Worm (Caenorhabditis elegans): Measurements from ENCODE around the gene B0361.9.

B0361.9 gene

DNA sequence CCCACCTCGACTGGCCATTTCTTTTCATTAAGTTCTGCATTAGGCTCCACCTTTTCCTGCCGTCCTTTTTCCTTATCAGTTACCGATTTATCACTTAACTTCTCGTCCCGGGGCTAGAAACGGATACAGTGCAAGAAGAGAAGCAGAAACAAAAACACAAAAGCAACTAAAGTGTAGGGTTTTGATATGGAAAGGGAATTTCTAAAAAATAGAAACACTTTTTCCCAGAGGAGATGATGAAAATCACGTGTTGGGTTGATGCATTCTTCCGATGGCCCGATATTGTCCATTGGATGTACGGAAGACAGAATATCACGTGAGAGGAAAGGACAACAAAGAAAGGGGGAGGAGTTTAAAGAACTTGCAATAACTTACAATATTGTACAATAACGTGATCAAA is 26.6 kb downstream of the B0361.9 start:
- no peak for TF ChIP-seq unc-120 (tag; optimal IDR thresholded peaks at IDR 0.05; ENCODE audit: poor library complexity, severe bottlenecking)
- TF ChIP-seq mep-1 (tag; optimal IDR thresholded peaks at IDR 0.05), result no peak
- TF ChIP-seq flh-1 (GFP tag; optimal IDR thresholded peaks at IDR 0.05), result no peak
- TF ChIP-seq ztf-11 (tag; optimal IDR thresholded peaks at IDR 0.05), result no peak
- no peak for TF ChIP-seq lin-32 (GFP tag; optimal IDR thresholded peaks at IDR 0.05)
- TF ChIP-seq ceh-39 (tag; optimal IDR thresholded peaks at IDR 0.05), result no peak
- TF ChIP-seq bed-3 (GFP tag; optimal IDR thresholded peaks at IDR 0.05), result no peak
- no peak for TF ChIP-seq unc-62 (GFP tag; optimal IDR thresholded peaks at IDR 0.05)
- no peak for TF ChIP-seq drap-1 (GFP tag; optimal IDR thresholded peaks at IDR 0.05)
- TF ChIP-seq pha-4 (tag; optimal IDR thresholded peaks at IDR 0.05), result no peak
- TF ChIP-seq nhr-76 (tag; optimal IDR thresholded peaks at IDR 0.05), result no peak
- no peak for TF ChIP-seq nhr-2 (tag; optimal IDR thresholded peaks at IDR 0.05)

DNA sequence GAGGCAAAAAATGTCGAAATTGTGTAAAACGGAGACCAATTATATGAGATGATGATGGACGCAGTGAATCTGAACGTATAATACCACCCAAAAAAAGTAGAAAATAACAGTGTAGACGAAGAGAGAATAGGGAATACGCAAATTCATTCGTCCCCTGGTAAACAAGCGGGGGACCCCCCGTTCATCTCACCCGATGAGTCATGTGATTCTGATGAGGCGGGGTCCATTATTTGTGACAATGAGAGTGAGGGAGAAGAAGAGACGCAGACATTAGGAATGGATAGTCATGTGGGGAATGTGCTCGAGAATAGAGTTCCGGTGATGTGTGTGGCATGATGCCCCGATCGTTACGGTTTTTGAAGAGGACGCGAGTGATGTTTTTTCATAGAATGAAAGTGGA is 27.3 kb downstream of the B0361.9 start:
- no peak for TF ChIP-seq blmp-1 (tag; optimal IDR thresholded peaks at IDR 0.05)
- TF ChIP-seq pha-4 (tag; optimal IDR thresholded peaks at IDR 0.05), result peak; percentile 9
- no peak for TF ChIP-seq drap-1 (GFP tag; optimal IDR thresholded peaks at IDR 0.05)
- no peak for TF ChIP-seq ceh-39 (tag; optimal IDR thresholded peaks at IDR 0.05)
- peak; percentile 6 for TF ChIP-seq ceh-83 (GFP tag; optimal IDR thresholded peaks at IDR 0.05)
- TF ChIP-seq nhr-12 (tag; optimal IDR thresholded peaks at IDR 0.05), result no peak
- TF ChIP-seq unc-120 (tag; optimal IDR thresholded peaks at IDR 0.05; ENCODE audit: poor library complexity, severe bottlenecking), result peak; percentile 46
- no peak for TF ChIP-seq nhr-2 (tag; optimal IDR thresholded peaks at IDR 0.05)
- peak; percentile 75 for TF ChIP-seq mls-2 (tag; optimal IDR thresholded peaks at IDR 0.05)
- no peak for TF ChIP-seq hlh-1 (tag; optimal IDR thresholded peaks at IDR 0.05)
- peak; percentile 34 for TF ChIP-seq ces-1 (GFP tag; optimal IDR thresholded peaks at IDR 0.05)
- no peak for TF ChIP-seq unc-62 (GFP tag; optimal IDR thresholded peaks at IDR 0.05)
- peak; percentile 37 for TF ChIP-seq sptf-1 (tag; optimal IDR thresholded peaks at IDR 0.05)
- TF ChIP-seq zip-8 (tag; optimal IDR thresholded peaks at IDR 0.05), result no peak
- peak; percentile 11 for TF ChIP-seq cnd-1 (tag; optimal IDR thresholded peaks at IDR 0.05)
- TF ChIP-seq mab-5 (tag; optimal IDR thresholded peaks at IDR 0.05), result no peak
- no peak for TF ChIP-seq nhr-237 (tag; optimal IDR thresholded peaks at IDR 0.05)
- no peak for TF ChIP-seq snpc-4 (tag; optimal IDR thresholded peaks at IDR 0.05)
- TF ChIP-seq lin-32 (GFP tag; optimal IDR thresholded peaks at IDR 0.05), result no peak
- peak; percentile 64 for TF ChIP-seq M03D4.4 (tag; optimal IDR thresholded peaks at IDR 0.05)
- TF ChIP-seq mep-1 (tag; optimal IDR thresholded peaks at IDR 0.05), result peak; percentile 33
- peak; percentile 64 for TF ChIP-seq ceh-43 (GFP tag; optimal IDR thresholded peaks at IDR 0.05)
- TF ChIP-seq ham-2 (GFP tag; optimal IDR thresholded peaks at IDR 0.05), result no peak
- no peak for TF ChIP-seq nhr-76 (tag; optimal IDR thresholded peaks at IDR 0.05)
- TF ChIP-seq unc-39 (tag; optimal IDR thresholded peaks at IDR 0.05), result no peak
- TF ChIP-seq lsy-2 (tag; optimal IDR thresholded peaks at IDR 0.05), result peak; percentile 16
- no peak for TF ChIP-seq flh-1 (GFP tag; optimal IDR thresholded peaks at IDR 0.05)
- TF ChIP-seq ztf-11 (tag; optimal IDR thresholded peaks at IDR 0.05), result no peak
- TF ChIP-seq lin-13 (tag; optimal IDR thresholded peaks at IDR 0.05), result peak; percentile 36
- no peak for TF ChIP-seq bed-3 (GFP tag; optimal IDR thresholded peaks at IDR 0.05)
- no peak for TF ChIP-seq sem-2 (GFP tag; optimal IDR thresholded peaks at IDR 0.05)
- no peak for TF ChIP-seq elt-3 (tag; optimal IDR thresholded peaks at IDR 0.05)
- no peak for TF ChIP-seq elt-1 (tag; optimal IDR thresholded peaks at IDR 0.05; ENCODE audit: borderline replicate concordance, insufficient read depth)
- no peak for TF ChIP-seq tbx-8 (GFP tag; optimal IDR thresholded peaks at IDR 0.05)
- TF ChIP-seq nhr-28 (tag; optimal IDR thresholded peaks at IDR 0.05), result no peak

DNA sequence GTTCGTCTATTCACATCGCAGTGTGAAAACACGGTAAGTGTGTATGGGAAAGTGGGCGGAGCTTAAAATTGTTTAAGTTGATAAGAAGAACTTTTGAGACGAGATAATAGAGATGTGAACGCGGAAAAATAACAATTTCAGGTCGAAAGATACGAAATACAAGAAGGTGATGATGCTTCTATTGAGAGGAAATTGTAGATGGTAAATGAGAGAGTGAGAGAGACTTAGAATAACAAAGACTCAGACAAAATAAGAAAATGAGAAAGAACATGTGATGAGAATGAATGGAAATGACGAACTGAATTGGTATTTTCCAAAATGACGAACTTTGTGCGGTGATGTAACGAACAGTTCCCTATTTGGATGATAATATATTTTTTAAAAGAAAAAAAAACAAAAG is 28.3 kb downstream of the B0361.9 start:
- TF ChIP-seq nhr-237 (tag; optimal IDR thresholded peaks at IDR 0.05), result no peak
- no peak for TF ChIP-seq nhr-12 (tag; optimal IDR thresholded peaks at IDR 0.05)
- TF ChIP-seq nhr-76 (tag; optimal IDR thresholded peaks at IDR 0.05), result no peak
- no peak for TF ChIP-seq sem-2 (GFP tag; optimal IDR thresholded peaks at IDR 0.05)
- TF ChIP-seq elt-3 (tag; optimal IDR thresholded peaks at IDR 0.05), result no peak
- no peak for TF ChIP-seq ztf-11 (tag; optimal IDR thresholded peaks at IDR 0.05)
- TF ChIP-seq lin-32 (GFP tag; optimal IDR thresholded peaks at IDR 0.05), result no peak
- TF ChIP-seq zip-8 (tag; optimal IDR thresholded peaks at IDR 0.05), result no peak
- no peak for TF ChIP-seq ham-2 (GFP tag; optimal IDR thresholded peaks at IDR 0.05)
- TF ChIP-seq unc-120 (tag; optimal IDR thresholded peaks at IDR 0.05; ENCODE audit: poor library complexity, severe bottlenecking), result no peak
- TF ChIP-seq ceh-39 (tag; optimal IDR thresholded peaks at IDR 0.05), result no peak
- no peak for TF ChIP-seq unc-62 (GFP tag; optimal IDR thresholded peaks at IDR 0.05)
- no peak for TF ChIP-seq bed-3 (GFP tag; optimal IDR thresholded peaks at IDR 0.05)
